Worm (Caenorhabditis elegans): ENCODE measurements around the gene C05C8.1.
A peak's percentile ranks its signal among the peaks of the same experiment; 100 is the strongest.

C05C8.1 gene

DNA sequence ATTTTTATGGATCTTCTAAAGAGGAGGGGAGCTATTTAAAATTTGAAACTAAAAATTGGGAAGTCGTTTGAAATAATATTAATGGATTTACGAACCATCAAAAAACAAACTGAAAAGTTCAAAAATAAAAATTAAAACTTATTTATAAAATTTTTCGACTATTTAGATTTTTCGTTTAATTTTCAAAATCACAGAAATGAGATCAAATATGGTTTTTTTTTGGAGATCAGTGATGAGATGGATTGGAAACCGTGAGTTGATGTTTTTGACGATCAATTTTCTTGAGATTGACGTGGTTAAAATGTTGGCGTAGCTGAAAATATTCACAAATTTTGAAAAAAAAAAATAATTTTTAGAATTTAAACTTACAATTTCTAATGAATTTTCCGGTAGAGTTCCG is 20.6 kb upstream of the C05C8.1 start, which contains the start of gene C13F10.5:
Gene C13F10.5 (minus strand): TSS at position 101 of the 400 bp plus-strand sequence.
- TF ChIP-seq snpc-4 (tag; optimal IDR thresholded peaks at IDR 0.05) (no peak), mml-1 (tag; optimal IDR thresholded peaks at IDR 0.05) (no peak), ztf-11 (tag; optimal IDR thresholded peaks at IDR 0.05) (no peak), elt-3 (tag; optimal IDR thresholded peaks at IDR 0.05) (no peak), aly-2 (tag; optimal IDR thresholded peaks at IDR 0.05) (no peak), sea-2 (GFP tag; optimal IDR thresholded peaks at IDR 0.05) (no peak), lin-39 (tag; optimal IDR thresholded peaks at IDR 0.05) (no peak)

DNA sequence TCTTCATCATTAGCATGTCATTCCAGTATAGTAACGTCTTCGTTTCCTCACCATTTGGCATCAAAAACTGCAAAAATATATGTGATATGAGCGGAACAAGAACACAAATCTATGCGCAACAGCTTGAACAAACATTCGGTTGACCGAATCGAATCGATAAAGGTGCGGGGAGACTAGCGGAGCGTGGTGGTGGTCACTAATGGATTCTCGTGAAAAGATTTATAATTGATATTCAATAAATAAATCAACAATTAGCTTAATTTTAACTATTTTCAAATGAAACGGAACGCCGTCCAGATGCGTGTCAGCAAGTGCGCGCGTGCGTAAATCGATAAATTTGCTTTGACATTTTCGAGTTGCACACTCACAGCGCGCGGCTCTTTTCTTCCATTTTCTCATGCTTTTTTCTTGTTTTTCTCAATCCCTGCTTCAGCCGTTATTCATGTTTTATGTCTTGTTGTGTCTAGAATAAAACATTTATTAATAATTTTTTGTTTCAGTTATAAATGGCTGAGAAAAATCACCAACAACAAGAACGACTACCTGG is 18.5 kb upstream of the C05C8.1 start, which contains the start of the genes C13F10.8, C13F10.6 and kxd-1:
Gene C13F10.8 (minus strand): TSS at position 51 of the 547 bp plus-strand sequence.
Gene C13F10.6 (minus strand): TSS at position 67 of the 547 bp plus-strand sequence.
Gene kxd-1 (plus strand): TSS at position 497 of the 547 bp plus-strand sequence.
- TF ChIP-seq zag-1 (tag; optimal IDR thresholded peaks at IDR 0.05): no peak
- no peak for TF ChIP-seq nhr-11 (tag; optimal IDR thresholded peaks at IDR 0.05)
- no peak for TF ChIP-seq eor-1 (tag; optimal IDR thresholded peaks at IDR 0.05)
- peak; percentile 3 for TF ChIP-seq nhr-23 (tag; optimal IDR thresholded peaks at IDR 0.05)
- no peak for TF ChIP-seq mml-1 (tag; optimal IDR thresholded peaks at IDR 0.05)
- TF ChIP-seq fkh-10 (GFP tag; optimal IDR thresholded peaks at IDR 0.05): no peak
- TF ChIP-seq elt-2 (tag; optimal IDR thresholded peaks at IDR 0.05): no peak
- TF ChIP-seq ZK546.5 (tag; optimal IDR thresholded peaks at IDR 0.05): no peak
- peak; percentile 28 for TF ChIP-seq hmg-11 (tag; optimal IDR thresholded peaks at IDR 0.05)
- TF ChIP-seq fos-1 (tag; optimal IDR thresholded peaks at IDR 0.05): no peak
- peak; percentile 6 for TF ChIP-seq nfya-1 (tag; optimal IDR thresholded peaks at IDR 0.05; ENCODE audit: insufficient read depth)
- no peak for TF ChIP-seq unc-62 (GFP tag; optimal IDR thresholded peaks at IDR 0.05)
- no peak for TF ChIP-seq elt-3 (tag; optimal IDR thresholded peaks at IDR 0.05)
- TF ChIP-seq lsy-12 (tag; optimal IDR thresholded peaks at IDR 0.05): no peak
- TF ChIP-seq ztf-11 (tag; optimal IDR thresholded peaks at IDR 0.05): no peak
- no peak for TF ChIP-seq nhr-25 (tag; optimal IDR thresholded peaks at IDR 0.05)
- no peak for TF ChIP-seq ceh-16 (tag; optimal IDR thresholded peaks at IDR 0.05)
- TF ChIP-seq nhr-12 (tag; optimal IDR thresholded peaks at IDR 0.05): no peak
- peak; percentile 9 for TF ChIP-seq ceh-28 (tag; optimal IDR thresholded peaks at IDR 0.05)
- TF ChIP-seq egl-27 (tag; optimal IDR thresholded peaks at IDR 0.05): no peak
- TF ChIP-seq lin-39 (tag; optimal IDR thresholded peaks at IDR 0.05): no peak
- no peak for TF ChIP-seq lin-15B (tag; optimal IDR thresholded peaks at IDR 0.05)
- TF ChIP-seq sea-2 (GFP tag; optimal IDR thresholded peaks at IDR 0.05): no peak
- no peak for TF ChIP-seq ztf-4 (tag; optimal IDR thresholded peaks at IDR 0.05)
- no peak for TF ChIP-seq ceh-9 (tag; optimal IDR thresholded peaks at IDR 0.05)
- no peak for TF ChIP-seq nhr-237 (tag; optimal IDR thresholded peaks at IDR 0.05)
- TF ChIP-seq unc-39 (tag; optimal IDR thresholded peaks at IDR 0.05): no peak
- no peak for TF ChIP-seq mdl-1 (tag; optimal IDR thresholded peaks at IDR 0.05)
- TF ChIP-seq nhr-77 (tag; optimal IDR thresholded peaks at IDR 0.05): no peak
- no peak for TF ChIP-seq fkh-2 (tag; optimal IDR thresholded peaks at IDR 0.05)

DNA sequence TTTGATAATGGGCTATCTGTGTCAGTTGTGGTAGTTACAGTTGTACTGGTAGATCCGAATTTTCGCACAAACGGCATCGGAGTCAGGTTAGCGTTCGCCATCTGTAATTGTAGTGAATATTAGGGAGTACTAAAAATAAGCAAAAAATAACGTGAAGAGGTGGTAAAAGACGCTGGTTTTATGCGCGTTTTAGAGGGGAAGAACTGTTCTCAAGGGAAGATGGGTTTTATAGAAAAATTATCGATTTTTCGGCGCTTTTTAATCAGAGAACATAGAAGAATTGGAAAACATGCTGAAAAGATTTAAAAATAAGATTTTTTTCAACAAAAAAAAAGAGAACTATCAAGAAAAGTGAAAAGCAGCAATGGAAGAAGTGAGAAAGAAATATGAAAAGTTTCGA is 16.4 kb upstream of the C05C8.1 start, which contains the start of gene C13F10.7:
Gene C13F10.7 (minus strand): TSS at position 101 of the 400 bp plus-strand sequence.
- TF ChIP-seq nfya-1 (tag; optimal IDR thresholded peaks at IDR 0.05; ENCODE audit: insufficient read depth) (no peak), nhr-23 (tag; optimal IDR thresholded peaks at IDR 0.05) (no peak), lsy-12 (tag; optimal IDR thresholded peaks at IDR 0.05) (no peak)

DNA sequence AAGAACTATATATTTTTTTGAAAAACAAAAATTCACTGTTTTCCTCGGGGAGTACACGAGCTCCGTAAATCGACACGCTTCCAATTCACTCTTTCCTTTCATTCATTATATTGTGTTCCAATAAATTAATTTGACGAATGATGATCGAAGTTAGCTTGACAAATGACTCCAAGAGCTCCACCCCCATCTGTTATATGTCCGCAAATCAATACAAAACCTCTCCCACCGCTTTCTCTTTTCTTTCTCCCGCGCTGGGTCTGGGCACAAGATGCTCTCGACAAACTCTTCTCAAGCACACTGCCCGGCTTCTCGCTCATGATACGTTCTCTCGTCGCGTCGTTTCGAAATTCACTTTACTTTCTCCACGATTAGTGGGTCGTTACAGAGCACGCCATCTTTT is 15.6 kb upstream of the C05C8.1 start, which contains the start of gene C13F10.1:
Gene C13F10.1 (plus strand): TSS at position 138 of the 400 bp plus-strand sequence.
- TF ChIP-seq elt-1 (tag; optimal IDR thresholded peaks at IDR 0.05) (no peak), nhr-25 (tag; optimal IDR thresholded peaks at IDR 0.05) (no peak), elt-3 (tag; optimal IDR thresholded peaks at IDR 0.05) (no peak), nhr-28 (tag; optimal IDR thresholded peaks at IDR 0.05) (no peak), daf-12 (tag; optimal IDR thresholded peaks at IDR 0.05) (no peak), egl-5 (tag; optimal IDR thresholded peaks at IDR 0.05) (peak; percentile 54), lin-39 (tag; optimal IDR thresholded peaks at IDR 0.05) (peak; percentile 63), ama-1 (optimal IDR thresholded peaks at IDR 0.05) (no peak), hmg-11 (tag; optimal IDR thresholded peaks at IDR 0.05) (peak; percentile 57), unc-62 (GFP tag; optimal IDR thresholded peaks at IDR 0.05) (no peak), unc-39 (tag; optimal IDR thresholded peaks at IDR 0.05) (no peak), egl-27 (tag; optimal IDR thresholded peaks at IDR 0.05) (no peak), fkh-10 (GFP tag; optimal IDR thresholded peaks at IDR 0.05) (no peak), nhr-76 (tag; optimal IDR thresholded peaks at IDR 0.05) (no peak), ztf-11 (tag; optimal IDR thresholded peaks at IDR 0.05) (no peak), lin-15B (tag; optimal IDR thresholded peaks at IDR 0.05) (no peak), snpc-4 (tag; optimal IDR thresholded peaks at IDR 0.05) (no peak), tbx-2 (tag; optimal IDR thresholded peaks at IDR 0.05) (no peak), nfya-1 (tag; optimal IDR thresholded peaks at IDR 0.05; ENCODE audit: insufficient read depth) (peak; percentile 29)
